Worm (Caenorhabditis elegans) whole organism, L2 larva: ENCODE results near the gene lpr-5.

Experiments used
- blmp-1 ChIP-seq: sonication (generic microtip); optimal IDR thresholded peaks from 2 replicates; lab custom pipeline; 2017; ENCODE audit warnings: missing genetic modification characterization, mild to moderate bottlenecking, missing compliant biosample characterization, antibody characterized with exemption, moderate library complexity; ENCODE audit not compliant: insufficient read depth
- elt-1 ChIP-seq: fragments of 150-350 bp; optimal IDR thresholded peaks from 2 replicates; lab custom pipeline; 2014; ENCODE audit warnings: missing biosample characterization, missing genetic modification characterization
- fos-1 ChIP-seq: fragments of 150-350 bp; optimal IDR thresholded peaks from 2 replicates; lab custom pipeline; 2014; ENCODE audit warnings: missing biosample characterization, missing genetic modification characterization
- nhr-12 ChIP-seq: fragments of 150-350 bp; optimal IDR thresholded peaks from 2 replicates; lab custom pipeline; 2014; ENCODE audit warnings: missing biosample characterization, missing genetic modification characterization
- nhr-77 ChIP-seq: fragments of 150-350 bp; optimal IDR thresholded peaks from 2 replicates; lab custom pipeline; 2014; ENCODE audit warnings: missing biosample characterization, missing genetic modification characterization

DNA sequence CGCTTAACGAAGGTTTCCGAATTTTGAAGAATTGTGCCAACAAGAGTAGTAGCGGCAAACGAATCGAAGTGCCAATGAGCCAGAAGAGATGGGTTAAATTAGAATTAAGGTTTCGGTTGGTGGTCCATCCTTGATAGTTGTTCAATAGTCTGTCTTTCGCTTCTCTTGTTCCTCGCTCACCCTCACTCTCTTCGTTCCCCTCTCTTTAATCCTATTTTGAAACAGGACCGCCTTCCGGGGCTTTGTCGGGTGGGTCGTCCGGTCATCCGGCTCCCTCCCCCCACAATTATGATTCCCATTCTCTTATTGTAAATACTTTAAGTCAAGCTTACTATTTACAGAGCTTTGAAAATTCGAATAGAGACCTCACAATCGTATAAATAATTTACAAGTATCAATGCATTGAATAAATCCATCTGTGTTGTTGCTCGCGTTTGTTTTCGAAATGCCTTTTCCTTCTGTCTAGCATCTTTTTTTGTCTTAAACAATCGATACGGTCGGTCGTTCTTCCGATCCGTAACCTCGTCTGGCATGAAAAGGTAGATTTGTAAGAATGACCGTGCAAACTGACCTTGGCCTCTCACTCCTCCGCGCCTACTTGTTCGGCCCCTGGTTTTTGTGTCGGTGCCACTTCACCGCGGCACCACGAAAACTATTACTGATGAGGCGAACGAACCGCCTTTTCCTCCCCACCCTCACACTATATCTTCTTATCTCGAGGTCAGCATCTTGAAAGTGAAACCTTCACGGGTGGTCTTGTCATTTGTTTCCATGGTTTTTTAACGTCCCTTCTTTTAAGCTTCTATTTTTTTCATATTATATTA lies 28.6 kb upstream of the lpr-5 start:
- TF ChIP-seq fos-1: no peak
- TF ChIP-seq nhr-12 (tag; lab: Kevin White, UChicago): no peak
- no peak for TF ChIP-seq nhr-77 (tag; lab: Kevin White, UChicago)
- peak; percentile 63 for TF ChIP-seq blmp-1 (tag; lab: Kevin White, UChicago)
- no peak for TF ChIP-seq elt-1 (tag; lab: Kevin White, UChicago)
